Worm (Caenorhabditis elegans): ENCODE measurements around the gene F27B10.1.

ce11 chrV:7068861-7069260 lies 3.5 kb upstream of the F27B10.1 start:
- no peak for TF ChIP-seq W03F9.2 (tag; optimal IDR thresholded peaks at IDR 0.05)
- TF ChIP-seq dao-5 (tag; optimal IDR thresholded peaks at IDR 0.05): no peak
